Fruit fly (Drosophila melanogaster): ENCODE data around the gene CG12535.

Gene CG12535

DNA sequence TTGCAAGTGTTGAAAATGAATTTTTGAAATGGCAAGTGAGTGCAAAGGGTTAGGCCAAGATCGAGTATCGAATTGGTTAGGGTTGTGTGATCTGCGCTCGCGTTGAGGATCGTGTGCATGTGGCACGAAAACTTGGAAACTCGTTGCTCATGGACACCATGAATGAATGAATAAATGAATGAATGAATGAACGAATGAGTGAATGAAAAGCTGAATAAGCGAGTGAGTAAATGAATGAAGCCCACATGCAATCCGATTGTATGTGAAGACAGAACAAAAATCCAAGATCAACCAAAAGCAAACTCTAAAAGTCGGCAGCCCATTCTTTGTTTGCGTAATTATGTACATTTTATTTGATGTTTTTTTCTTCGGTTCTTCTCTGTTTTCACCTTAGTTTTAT lies 44.0 kb downstream of the CG12535 start:
- TF ChIP-seq CG9705 (GFP tag; optimal IDR thresholded peaks at IDR 0.05) (no peak), pan (optimal IDR thresholded peaks at IDR 0.05) (no peak), Dif (GFP tag; optimal IDR thresholded peaks at IDR 0.05; ENCODE audit: partially characterized antibody) (no peak), Hnf4 (GFP tag; optimal IDR thresholded peaks at IDR 0.05) (no peak), br (GFP tag; optimal IDR thresholded peaks at IDR 0.05) (no peak), jim (GFP tag; optimal IDR thresholded peaks at IDR 0.05) (no peak), rgr (GFP tag; optimal IDR thresholded peaks at IDR 0.05) (no peak), Jra (GFP tag; optimal IDR thresholded peaks at IDR 0.05) (no peak), fru (GFP tag; optimal IDR thresholded peaks at IDR 0.05) (no peak), Hr83 (GFP tag; optimal IDR thresholded peaks at IDR 0.05; ENCODE audit: poor library complexity, severe bottlenecking) (no peak), CrebA (GFP tag; optimal IDR thresholded peaks at IDR 0.05; ENCODE audit: borderline replicate concordance) (no peak), Hr78 (GFP tag; optimal IDR thresholded peaks at IDR 0.05) (no peak), foxo (GFP tag; optimal IDR thresholded peaks at IDR 0.05) (no peak), woc (GFP tag; optimal IDR thresholded peaks at IDR 0.05) (no peak), dsf (GFP tag; optimal IDR thresholded peaks at IDR 0.05; ENCODE audit: borderline replicate concordance) (no peak), Abd-B (GFP tag; optimal IDR thresholded peaks at IDR 0.05) (no peak)

- TF ChIP-seq OdsH (GFP tag; optimal IDR thresholded peaks at IDR 0.05), result peak; percentile 15
- TF ChIP-seq jim (GFP tag; optimal IDR thresholded peaks at IDR 0.05), result no peak
- peak; percentile 3 for TF ChIP-seq ey (GFP tag; optimal IDR thresholded peaks at IDR 0.05)
- TF ChIP-seq h (GFP tag; optimal IDR thresholded peaks at IDR 0.05), result peak; percentile 31
- peak; percentile 12 for TF ChIP-seq psq (GFP tag; optimal IDR thresholded peaks at IDR 0.05)
- peak in 1 of 2 experiments; percentile 30 for TF ChIP-seq foxo (GFP tag; optimal IDR thresholded peaks at IDR 0.05)
- peak; percentile 18 for TF ChIP-seq woc (GFP tag; optimal IDR thresholded peaks at IDR 0.05)
- TF ChIP-seq HLH106 (tag; optimal IDR thresholded peaks at IDR 0.05), result peak; percentile 17
- TF ChIP-seq Hr83 (GFP tag; optimal IDR thresholded peaks at IDR 0.05; ENCODE audit: poor library complexity, severe bottlenecking), result no peak
- TF ChIP-seq N (GFP tag; optimal IDR thresholded peaks at IDR 0.05), result no peak
- peak; percentile 24 for TF ChIP-seq fru (GFP tag; optimal IDR thresholded peaks at IDR 0.05)
Observed at dm6 chrX:3403411-3403810, 45.3 kb downstream of the CG12535 start.

dm6 chrX:3399286-3399685 lies 49.5 kb downstream of the CG12535 start:
- no peak for TF ChIP-seq Dif (GFP tag; optimal IDR thresholded peaks at IDR 0.05; ENCODE audit: partially characterized antibody)
- TF ChIP-seq foxo (GFP tag; optimal IDR thresholded peaks at IDR 0.05), result peak in 1 of 2 experiments; percentile 38

dm6 chrX:3398576-3399277 lies 50.0 kb downstream of the CG12535 start:
- TF ChIP-seq dmrt93B (GFP tag; optimal IDR thresholded peaks at IDR 0.05) (no peak), ey (GFP tag; optimal IDR thresholded peaks at IDR 0.05) (no peak), Jra (GFP tag; optimal IDR thresholded peaks at IDR 0.05) (no peak), sv (GFP tag; optimal IDR thresholded peaks at IDR 0.05) (no peak), Dfd (GFP tag; optimal IDR thresholded peaks at IDR 0.05) (peak; percentile 36)

dm6 chrX:3396837-3397495 lies 51.8 kb downstream of the CG12535 start:
- TF ChIP-seq Dif (GFP tag; optimal IDR thresholded peaks at IDR 0.05; ENCODE audit: partially characterized antibody) (no peak), Sp1 (GFP tag; optimal IDR thresholded peaks at IDR 0.05) (no peak), dsf (GFP tag; optimal IDR thresholded peaks at IDR 0.05; ENCODE audit: borderline replicate concordance) (no peak), usp (GFP tag; optimal IDR thresholded peaks at IDR 0.05) (no peak), foxo (GFP tag; optimal IDR thresholded peaks at IDR 0.05) (no peak), fru (GFP tag; optimal IDR thresholded peaks at IDR 0.05) (no peak), N (GFP tag; optimal IDR thresholded peaks at IDR 0.05) (no peak), CG32264 (GFP tag; optimal IDR thresholded peaks at IDR 0.05) (no peak), Jra (GFP tag; optimal IDR thresholded peaks at IDR 0.05) (no peak), Myc (optimal IDR thresholded peaks at IDR 0.05) (no peak), Hnf4 (GFP tag; optimal IDR thresholded peaks at IDR 0.05) (no peak), CrebA (GFP tag; optimal IDR thresholded peaks at IDR 0.05; ENCODE audit: borderline replicate concordance) (no peak), Hr78 (GFP tag; optimal IDR thresholded peaks at IDR 0.05) (no peak), psq (GFP tag; optimal IDR thresholded peaks at IDR 0.05) (no peak), HLH106 (tag; optimal IDR thresholded peaks at IDR 0.05) (no peak), jim (GFP tag; optimal IDR thresholded peaks at IDR 0.05) (no peak)
